Fruit fly (Drosophila melanogaster): ENCODE data around the gene CG33127.

The CG33127 gene

DNA sequence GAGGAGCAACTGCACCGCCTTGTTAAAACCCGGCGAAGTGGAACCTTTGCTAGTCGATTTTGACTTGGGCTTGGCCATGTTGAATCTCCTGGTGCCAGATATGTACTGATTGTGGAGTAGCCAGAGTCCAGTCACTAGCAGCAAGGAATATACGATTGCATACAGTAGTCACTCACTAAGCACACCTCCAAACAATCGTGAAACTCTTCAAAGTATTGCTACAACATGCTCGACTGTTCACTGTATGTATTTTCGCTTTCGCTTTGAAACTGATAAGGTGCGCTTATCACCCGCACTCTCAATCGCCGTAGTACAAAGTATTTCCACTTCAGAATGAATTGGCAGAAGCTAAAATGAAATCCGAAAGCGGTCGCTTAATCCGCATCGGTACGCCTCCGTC is 35.5 kb upstream of the CG33127 start (continued):
- TF ChIP-seq achi (GFP tag; optimal IDR thresholded peaks at IDR 0.05) (peak; percentile 55), Sox14 (GFP tag; optimal IDR thresholded peaks at IDR 0.05) (peak; percentile 87), topi (GFP tag; optimal IDR thresholded peaks at IDR 0.05) (peak; percentile 81), CG6854 (GFP tag; optimal IDR thresholded peaks at IDR 0.05) (peak; percentile 86), CG8319 (GFP tag; optimal IDR thresholded peaks at IDR 0.05) (peak; percentile 44), net (GFP tag; optimal IDR thresholded peaks at IDR 0.05) (peak; percentile 80), fkh (GFP tag; optimal IDR thresholded peaks at IDR 0.05) (no peak), fd59A (GFP tag; optimal IDR thresholded peaks at IDR 0.05) (no peak)

DNA sequence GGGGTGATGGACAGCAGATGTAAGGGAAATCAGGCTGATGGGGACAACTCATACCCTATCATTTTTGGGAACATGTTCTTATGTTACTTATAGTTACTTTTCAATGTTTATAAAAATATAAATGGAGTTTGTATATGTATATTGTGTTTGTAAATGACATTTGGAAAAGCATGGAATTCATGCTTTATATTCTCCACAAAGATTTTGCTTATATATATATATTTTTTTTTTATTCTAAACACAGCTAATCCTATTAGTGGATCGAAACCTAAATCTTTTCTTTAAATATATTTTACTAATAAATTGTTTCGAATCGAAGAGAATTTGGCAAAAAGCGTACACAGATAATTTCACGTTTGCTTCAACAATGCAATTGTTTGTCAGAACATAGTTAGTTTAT is 32.9 kb upstream of the CG33127 start, which contains the start of gene Amnionless:
Amnionless (minus strand) TSS at position 101 of the 400 bp plus-strand sequence.
- TF ChIP-seq CG9139 (GFP tag; optimal IDR thresholded peaks at IDR 0.05) (no peak), CG34406 (GFP tag; optimal IDR thresholded peaks at IDR 0.05) (no peak), achi (GFP tag; optimal IDR thresholded peaks at IDR 0.05) (no peak), CG10631 (GFP tag; optimal IDR thresholded peaks at IDR 0.05) (no peak), CG8632 (GFP tag; optimal IDR thresholded peaks at IDR 0.05) (no peak), CG8119 (GFP tag; IDR thresholded peaks at IDR 0.05) (no peak), Hr38 (GFP tag; optimal IDR thresholded peaks at IDR 0.05) (no peak), svp (GFP tag) (no peak), CG6163 (GFP tag; IDR thresholded peaks at IDR 0.05) (no peak), CG1621 (tag; optimal IDR thresholded peaks at IDR 0.05) (no peak), CG3919 (GFP tag; optimal IDR thresholded peaks at IDR 0.05) (no peak), CG11294 (GFP tag; IDR thresholded peaks at IDR 0.05) (no peak), Eip75B (GFP tag; optimal IDR thresholded peaks at IDR 0.05) (no peak), acj6 (GFP tag; optimal IDR thresholded peaks at IDR 0.05) (no peak)

DNA sequence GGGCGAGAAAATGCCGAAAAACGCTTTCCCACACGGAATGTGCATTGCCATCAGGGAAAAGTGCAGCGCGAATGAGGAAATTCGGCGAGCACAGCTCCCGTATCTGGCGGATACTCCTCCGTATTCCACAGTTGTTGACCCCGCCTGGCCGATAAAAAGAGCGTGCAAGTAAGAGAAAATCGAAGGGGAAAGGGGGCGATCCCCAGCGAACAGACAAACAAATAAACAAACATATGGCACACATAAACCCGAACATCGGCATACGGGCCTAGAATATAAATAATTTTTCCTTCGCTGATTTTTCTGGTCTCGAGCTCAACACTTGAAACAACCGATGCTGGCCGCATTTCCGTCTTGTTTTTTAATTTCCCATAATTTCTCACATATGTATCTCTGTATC is 31.5 kb upstream of the CG33127 start:
- no peak for TF ChIP-seq spab (GFP tag; optimal IDR thresholded peaks at IDR 0.05)
- TF ChIP-seq Hr39 (GFP tag; optimal IDR thresholded peaks at IDR 0.05) = no peak
- TF ChIP-seq CG1621 (tag; optimal IDR thresholded peaks at IDR 0.05) = peak; percentile 7

DNA sequence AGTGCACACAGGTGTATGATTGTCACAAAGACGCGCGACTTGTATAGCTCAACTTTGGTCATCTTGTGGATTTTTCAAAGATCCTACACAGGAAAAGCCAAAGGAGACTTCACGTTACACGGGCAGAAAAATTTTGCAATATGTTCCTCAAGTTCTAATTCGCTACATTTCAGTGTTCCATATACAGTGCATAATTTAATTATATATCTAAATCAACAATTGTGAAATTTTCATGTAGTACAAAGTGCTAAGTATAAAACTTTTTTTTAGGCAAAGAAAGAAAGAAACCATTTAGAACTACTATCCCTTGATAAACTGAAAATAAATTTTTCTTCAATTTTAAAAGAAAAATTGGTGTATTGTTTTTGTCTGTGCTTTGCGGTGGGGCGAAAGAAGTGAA is 31.0 kb upstream of the CG33127 start:
- TF ChIP-seq CG10669 (GFP tag; optimal IDR thresholded peaks at IDR 0.05) = no peak
- TF ChIP-seq Eip78C (GFP tag) = peak; percentile 54

DNA sequence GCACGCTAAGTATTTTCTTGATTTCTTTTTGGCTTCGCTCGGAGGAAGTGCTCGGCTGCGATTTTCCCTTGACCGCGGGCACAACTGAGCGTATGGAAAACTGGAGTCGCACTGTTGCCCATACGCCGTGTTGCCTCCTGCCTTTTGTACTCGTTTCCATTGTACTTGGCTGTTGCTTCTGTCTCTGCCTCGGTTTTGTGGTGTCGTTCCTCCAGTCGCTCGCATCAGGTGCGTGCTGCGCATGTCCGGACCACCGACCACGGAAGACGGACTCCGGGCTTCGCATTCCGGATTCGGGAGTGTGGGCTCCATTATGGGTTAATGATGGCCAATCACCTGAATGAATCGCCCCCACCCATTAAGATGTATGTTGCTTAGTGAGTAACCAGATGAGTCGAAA is 30.2 kb upstream of the CG33127 start, which contains the start of gene CG3625:
CG3625 (minus strand) TSS at position 139 of the 400 bp plus-strand sequence.
- TF ChIP-seq CG3919 (GFP tag; optimal IDR thresholded peaks at IDR 0.05) (no peak), CG1621 (tag; optimal IDR thresholded peaks at IDR 0.05) (no peak), Met (GFP tag; optimal IDR thresholded peaks at IDR 0.05) (no peak), Hr38 (GFP tag; optimal IDR thresholded peaks at IDR 0.05) (no peak), Ets21C (GFP tag; optimal IDR thresholded peaks at IDR 0.05) (no peak), OdsH (GFP tag; optimal IDR thresholded peaks at IDR 0.05) (no peak), CG32006 (GFP tag; optimal IDR thresholded peaks at IDR 0.05) (no peak), dsx (GFP tag; optimal IDR thresholded peaks at IDR 0.05; ENCODE audit: poor library complexity, severe bottlenecking) (no peak), CG6163 (GFP tag; IDR thresholded peaks at IDR 0.05) (no peak), CG6808 (GFP tag; optimal IDR thresholded peaks at IDR 0.05) (no peak), salr (GFP tag; optimal IDR thresholded peaks at IDR 0.05) (no peak), CG11902 (GFP tag; optimal IDR thresholded peaks at IDR 0.05) (no peak), Hr4 (GFP tag; optimal IDR thresholded peaks at IDR 0.05) (no peak), CG9139 (GFP tag; optimal IDR thresholded peaks at IDR 0.05) (no peak), achi (GFP tag; optimal IDR thresholded peaks at IDR 0.05) (no peak), Eip75B (GFP tag; optimal IDR thresholded peaks at IDR 0.05) (no peak), CG15336 (GFP tag; IDR thresholded peaks at IDR 0.05) (no peak), acj6 (GFP tag; optimal IDR thresholded peaks at IDR 0.05) (no peak), Smox (GFP tag; optimal IDR thresholded peaks at IDR 0.05) (no peak), lz (GFP tag; optimal IDR thresholded peaks at IDR 0.05) (no peak)

Data from whole organism, prepupa.